Worm (Caenorhabditis elegans) whole organism, L4 larva: Measurements from ENCODE around the gene sftb-2.

Source experiments
- D1046.2 ChIP-seq: fragments of 200-800 bp; sonication (Bioruptor generic); IDR thresholded peaks from 2 replicates; pipeline ENCODE4 v1.3.6; 2022; ENCODE audit warnings: missing genetic modification characterization, missing compliant biosample characterization
- T20F7.1 ChIP-seq: fragments of 200-800 bp; sonication (Bioruptor generic); optimal IDR thresholded peaks from 2 replicates; lab custom pipeline; 2018; ENCODE audit warnings: mild to moderate bottlenecking, missing genetic modification characterization, missing compliant biosample characterization
- T26A8.4 ChIP-seq: fragments of 200-800 bp; sonication (Bioruptor generic); IDR thresholded peaks from 2 replicates; pipeline ENCODE4 v1.3.6; 2022; ENCODE audit warnings: missing genetic modification characterization, missing compliant biosample characterization
- Y48G9A.11 ChIP-seq: fragments of 200-800 bp; sonication (Bioruptor generic); IDR thresholded peaks from 2 replicates; pipeline ENCODE4 v1.3.6; 2022; ENCODE audit warnings: missing genetic modification reagents, missing genetic modification characterization, missing compliant biosample characterization
- ZK337.2 ChIP-seq: fragments of 200-800 bp; sonication (Bioruptor generic); IDR thresholded peaks from 2 replicates; pipeline ENCODE4 v1.3.6; 2022; ENCODE audit warnings: missing genetic modification reagents, missing genetic modification characterization, missing compliant biosample characterization
- aha-1 ChIP-seq: fragments of 150-350 bp; peaks from one replicate; lab custom pipeline; 2014; ENCODE audit warnings: missing biosample characterization, missing genetic modification characterization
- aly-2 ChIP-seq: sonication (generic microtip); optimal IDR thresholded peaks from 2 replicates; lab custom pipeline; 2018; ENCODE audit warnings: missing biosample characterization, missing genetic modification characterization
- attf-4 ChIP-seq: sonication (generic microtip); optimal IDR thresholded peaks from 3 replicates; lab custom pipeline; 2017; ENCODE audit warnings: missing biosample characterization, missing genetic modification characterization
- ceh-32 ChIP-seq: sonication (generic microtip); optimal IDR thresholded peaks from 2 replicates; lab custom pipeline; 2016; ENCODE audit warnings: mild to moderate bottlenecking, missing genetic modification characterization, missing compliant biosample characterization; ENCODE audit not compliant: poor library complexity
- cey-2 ChIP-seq: sonication (generic microtip); optimal IDR thresholded peaks from 3 replicates; lab custom pipeline; 2017; ENCODE audit warnings: missing genetic modification characterization, mild to moderate bottlenecking, missing compliant biosample characterization, antibody characterized with exemption, borderline replicate concordance; ENCODE audit not compliant: insufficient read depth
- daf-12 ChIP-seq: fragments of 150-350 bp; optimal IDR thresholded peaks from 2 replicates; lab custom pipeline; 2014; ENCODE audit warnings: missing biosample characterization, missing genetic modification reagents, missing genetic modification characterization
- daf-16 ChIP-seq, 3 experiments: sonication (generic microtip); optimal IDR thresholded peaks; 2 replicates each; lab custom pipeline; 2016 to 2017; ENCODE audit warnings: missing genetic modification characterization in 3 of 3, missing genetic modification reagents in 3 of 3, mild to moderate bottlenecking in 2 of 3, missing compliant biosample characterization in 2 of 3, missing biosample characterization in 1 of 3, moderate library complexity in 1 of 3
- dpl-1 ChIP-seq: fragments of 150-350 bp; optimal IDR thresholded peaks from 2 replicates; lab custom pipeline; 2014; ENCODE audit warnings: missing biosample characterization, missing genetic modification reagents, missing genetic modification characterization
- egl-27 ChIP-seq: sonication (generic microtip); optimal IDR thresholded peaks from 3 replicates; lab custom pipeline; 2017; ENCODE audit warnings: missing biosample characterization, missing genetic modification reagents, missing genetic modification characterization
- egl-43 ChIP-seq: fragments of 200-800 bp; sonication (Bioruptor generic); IDR thresholded peaks from 2 replicates; pipeline ENCODE4 v1.3.6; 2022; ENCODE audit warnings: missing genetic modification reagents, missing genetic modification characterization, missing compliant biosample characterization
- gei-8 ChIP-seq: fragments of 200-800 bp; sonication (Bioruptor generic); optimal IDR thresholded peaks from 2 replicates; lab custom pipeline; 2018; ENCODE audit warnings: mild to moderate bottlenecking, missing genetic modification characterization, missing compliant biosample characterization
- hif-1 ChIP-seq, 2 experiments: sonication (generic microtip); optimal IDR thresholded peaks; 2 replicates each; lab custom pipeline; 2016 to 2017; ENCODE audit warnings: missing compliant biosample characterization in 2 of 2, missing genetic modification characterization in 2 of 2, missing genetic modification reagents in 2 of 2, missing genotype in 2 of 2, mild to moderate bottlenecking in 1 of 2
- jun-1 ChIP-seq: fragments of 150-350 bp; optimal IDR thresholded peaks from 2 replicates; lab custom pipeline; 2014; ENCODE audit warnings: missing biosample characterization, missing genetic modification reagents, missing genetic modification characterization
- lim-7 ChIP-seq: fragments of 200-800 bp; sonication (Bioruptor generic); IDR thresholded peaks from 2 replicates; pipeline ENCODE4 v1.3.6; 2022; ENCODE audit warnings: missing genetic modification characterization, missing compliant biosample characterization
- lin-15B ChIP-seq: fragments of 150-350 bp; sonication (generic microtip); optimal IDR thresholded peaks from 3 replicates; lab custom pipeline; 2014; ENCODE audit warnings: missing biosample characterization, missing genetic modification characterization
- lir-3 ChIP-seq: sonication (generic microtip); optimal IDR thresholded peaks from 2 replicates; lab custom pipeline; 2016; ENCODE audit warnings: mild to moderate bottlenecking, missing genetic modification characterization, missing compliant biosample characterization
- madf-9 ChIP-seq: fragments of 200-800 bp; sonication (Bioruptor generic); conservative IDR thresholded peaks from 2 replicates; pipeline ENCODE4 v1.3.6; 2022; ENCODE audit warnings: missing genetic modification reagents, missing genetic modification characterization, missing compliant biosample characterization
- mdl-1 ChIP-seq, 2 experiments: fragments of 150-350 bp in 1 of 2; sonication (generic microtip) in 1 of 2; optimal IDR thresholded peaks; 2 replicates each; lab custom pipeline; 2014 to 2017; ENCODE audit warnings: missing biosample characterization in 2 of 2, missing genetic modification characterization in 2 of 2
- mep-1 ChIP-seq: fragments of 150-350 bp; sonication (generic microtip); optimal IDR thresholded peaks from 3 replicates; lab custom pipeline; 2014; ENCODE audit warnings: missing biosample characterization, missing genetic modification characterization
- mxl-2 ChIP-seq: fragments of 200-800 bp; sonication (Bioruptor generic); conservative IDR thresholded peaks from 2 replicates; pipeline ENCODE4 v1.3.6; 2022; ENCODE audit warnings: missing genetic modification reagents, missing genetic modification characterization, missing compliant biosample characterization
- mxl-3 ChIP-seq: fragments of 200-800 bp; sonication (Bioruptor generic); optimal IDR thresholded peaks from 2 replicates; lab custom pipeline; 2018; ENCODE audit warnings: mild to moderate bottlenecking, missing genetic modification characterization, missing compliant biosample characterization
- nhr-102 ChIP-seq: sonication (generic microtip); optimal IDR thresholded peaks from 2 replicates; lab custom pipeline; 2016; ENCODE audit warnings: mild to moderate bottlenecking, missing genetic modification characterization, moderate library complexity, missing compliant biosample characterization
- nhr-111 ChIP-seq: fragments of 200-800 bp; sonication (Bioruptor generic); optimal IDR thresholded peaks from 2 replicates; lab custom pipeline; 2018; ENCODE audit warnings: mild to moderate bottlenecking, missing genetic modification characterization, missing compliant biosample characterization
- nhr-41 ChIP-seq: fragments of 200-800 bp; sonication (Bioruptor generic); IDR thresholded peaks from 2 replicates; pipeline ENCODE4 v1.3.6; 2022; ENCODE audit warnings: missing genetic modification reagents, missing genetic modification characterization, missing compliant biosample characterization
- nhr-42 ChIP-seq: fragments of 200-800 bp; sonication (Bioruptor generic); IDR thresholded peaks from 2 replicates; pipeline ENCODE4 v1.3.6; 2022; ENCODE audit warnings: missing genetic modification characterization, missing compliant biosample characterization
- nhr-48 ChIP-seq: sonication (generic microtip); optimal IDR thresholded peaks from 2 replicates; lab custom pipeline; 2016; ENCODE audit warnings: mild to moderate bottlenecking, missing genetic modification characterization, missing compliant biosample characterization
- nhr-77 ChIP-seq: fragments of 150-350 bp; optimal IDR thresholded peaks from 2 replicates; lab custom pipeline; 2014; ENCODE audit warnings: missing biosample characterization, missing genetic modification characterization
- pha-4 ChIP-seq, 2 experiments: fragments of 150-350 bp in 1 of 2; fragments of 200-800 bp in 1 of 2; sonication (Bioruptor generic) in 1 of 2; IDR thresholded peaks in 1 of 2; optimal IDR thresholded peaks in 1 of 2; 2 replicates each; pipeline versions ENCODE4 v1.3.6 to Lab custom; 2014 to 2022; ENCODE audit warnings: missing genetic modification characterization in 2 of 2, missing genetic modification reagents in 2 of 2, missing biosample characterization in 1 of 2, missing compliant biosample characterization in 1 of 2
- rbr-2 ChIP-seq: sonication (generic microtip); optimal IDR thresholded peaks from 2 replicates; lab custom pipeline; 2016; ENCODE audit warnings: missing genotype, missing genetic modification characterization, missing compliant biosample characterization
- saeg-2 ChIP-seq: fragments of 200-800 bp; sonication (Bioruptor generic); IDR thresholded peaks from 2 replicates; pipeline ENCODE4 v1.3.6; 2022; ENCODE audit warnings: missing genetic modification reagents, missing genetic modification characterization, missing compliant biosample characterization
- set-16 ChIP-seq: fragments of 200-800 bp; sonication (Bioruptor generic); IDR thresholded peaks from 2 replicates; pipeline ENCODE4 v1.3.6; 2022; ENCODE audit warnings: missing genetic modification reagents, missing genetic modification characterization, missing compliant biosample characterization
- spr-3 ChIP-seq: fragments of 200-800 bp; sonication (Bioruptor generic); optimal IDR thresholded peaks from 2 replicates; lab custom pipeline; 2018; ENCODE audit warnings: mild to moderate bottlenecking, missing genetic modification characterization, missing compliant biosample characterization
- unc-62 ChIP-seq, 3 experiments: fragments of 150-350 bp in 1 of 3; sonication (generic microtip); optimal IDR thresholded peaks in 2 of 3; peaks in 1 of 3; 1 replicate in 1 of 3; 2 replicates in 2 of 3; lab custom pipeline; 2014 to 2017; ENCODE audit warnings: missing biosample characterization in 3 of 3, missing genetic modification characterization in 3 of 3, missing genetic modification reagents in 3 of 3, missing genotype in 1 of 3
- vab-7 ChIP-seq: fragments of 200-800 bp; sonication (Bioruptor generic); IDR thresholded peaks from 2 replicates; pipeline ENCODE4 v1.3.6; 2022; ENCODE audit warnings: missing genetic modification reagents, missing genetic modification characterization, missing compliant biosample characterization
- zfp-2 ChIP-seq: sonication (generic microtip); optimal IDR thresholded peaks from 2 replicates; lab custom pipeline; 2016; ENCODE audit warnings: mild to moderate bottlenecking, missing genetic modification characterization, missing compliant biosample characterization
- zip-11 ChIP-seq: fragments of 200-800 bp; sonication (Bioruptor generic); IDR thresholded peaks from 2 replicates; pipeline ENCODE4 v1.3.6; 2022; ENCODE audit warnings: missing genetic modification characterization, missing compliant biosample characterization
- ztf-11 ChIP-seq: fragments of 150-350 bp; optimal IDR thresholded peaks from 2 replicates; lab custom pipeline; 2014; ENCODE audit warnings: missing biosample characterization, missing genetic modification characterization

Gene sftb-2

DNA sequence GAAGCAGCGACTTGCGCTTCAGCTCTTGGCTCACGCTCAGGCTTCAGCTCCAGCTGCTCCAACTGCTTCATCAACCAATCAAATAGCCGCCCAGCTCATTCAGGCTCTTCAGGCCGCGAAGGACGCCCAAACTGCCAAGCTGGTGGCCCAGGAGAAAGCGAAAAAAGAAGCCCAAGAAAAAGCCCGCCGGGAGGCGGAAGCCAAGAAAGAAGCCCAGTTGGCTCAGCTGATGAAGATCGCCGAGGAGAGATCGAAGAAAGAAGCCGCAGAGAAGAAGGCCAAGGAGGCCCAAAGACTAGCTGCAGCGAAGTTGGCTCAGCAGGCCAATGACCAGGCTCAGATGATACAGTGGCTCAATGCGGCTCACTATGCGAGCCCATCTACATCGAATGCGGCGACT is 11.8 kb upstream of the sftb-2 start:
- no peak for TF ChIP-seq mep-1
- TF ChIP-seq unc-62 (GFP tag; optimal IDR thresholded peaks at IDR 0.05 in 1 of 2; lab: Kevin White, UChicago): peak in 1 of 2 experiments; percentile 45
- TF ChIP-seq unc-62 (tag; optimal IDR thresholded peaks at IDR 0.05; lab: Kevin White, UChicago): no peak
- no peak for TF ChIP-seq lin-15B (tag; lab: Kevin White, UChicago)
- TF ChIP-seq dpl-1 (GFP tag; lab: Kevin White, UChicago): no peak
- TF ChIP-seq nhr-102: no peak
- TF ChIP-seq set-16 (GFP tag; lab: Robert Waterston, UW): peak; percentile 86
- 0 out of 2 replicates have a peak, but pooled peaks have one; percentile 30 for TF ChIP-seq lim-7 (GFP tag; lab: Robert Waterston, UW)
- no peak for TF ChIP-seq hif-1 (tag; optimal IDR thresholded peaks at IDR 0.05; lab: Kevin White, UChicago)
- TF ChIP-seq aha-1 (tag; lab: Kevin White, UChicago): peak; percentile 65
- TF ChIP-seq, all 104 proteins: peak for 4

DNA sequence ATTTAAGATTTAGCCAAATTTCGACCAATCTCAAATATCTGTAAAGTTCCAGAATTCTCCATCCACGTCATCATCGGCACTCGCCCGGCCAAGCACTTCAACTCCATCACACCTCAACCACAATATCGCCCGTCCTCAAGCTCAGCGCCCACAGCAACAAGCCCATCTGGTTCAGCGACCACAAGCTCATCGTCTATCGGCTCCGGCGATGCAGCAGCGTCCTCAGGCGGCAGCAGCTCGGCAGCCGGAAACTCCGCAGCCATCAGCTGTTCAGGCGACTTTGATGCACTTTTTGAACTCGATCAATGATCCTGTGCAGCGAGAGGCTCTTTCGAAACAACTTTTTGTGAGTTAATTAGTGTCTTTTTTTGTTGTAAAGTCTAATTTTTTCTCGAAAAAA is 10.7 kb upstream of the sftb-2 start:
- TF ChIP-seq set-16 (GFP tag; lab: Robert Waterston, UW) (peak; percentile 94), Y48G9A.11 (GFP tag; lab: Robert Waterston, UW) (peak; percentile 39; the same call in 1 of the 2 replicates), nhr-41 (GFP tag; lab: Robert Waterston, UW) (0 out of 2 replicates have a peak, but pooled peaks have one; percentile 15), egl-43 (GFP tag; lab: Robert Waterston, UW) (peak; percentile 74), nhr-111 (GFP tag; lab: Kevin White, UChicago) (peak; percentile 20), vab-7 (no peak), saeg-2 (0 out of 2 replicates have a peak, but pooled peaks have one; percentile 37), D1046.2 (GFP tag; lab: Robert Waterston, UW) (0 out of 2 replicates have a peak, but pooled peaks have one; percentile 46), ZK337.2 (GFP tag; lab: Robert Waterston, UW) (no peak), cey-2 (tag; lab: Kevin White, UChicago) (no peak), T26A8.4 (GFP tag; lab: Robert Waterston, UW) (peak; percentile 58), gei-8 (peak; percentile 64)

DNA sequence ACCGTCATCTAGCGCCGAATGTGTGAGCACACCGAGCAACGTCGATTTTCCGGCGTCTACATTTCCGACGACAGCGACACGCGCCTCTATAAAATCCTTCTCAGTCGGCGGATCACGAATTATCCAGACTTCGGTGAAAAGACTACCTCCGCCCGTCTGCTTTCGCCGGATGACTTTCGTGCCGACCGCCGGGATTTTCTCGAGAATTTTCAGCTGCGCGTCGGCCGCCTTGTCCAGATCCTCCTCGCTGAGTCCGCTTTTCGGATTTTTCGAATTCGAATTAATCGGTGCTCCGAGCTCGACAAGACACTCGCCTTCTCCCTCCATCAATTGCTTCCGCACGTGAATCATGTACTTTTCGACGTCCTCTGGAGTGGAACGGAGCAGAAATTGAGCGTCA is 5.8 kb upstream of the sftb-2 start:
- no peak for TF ChIP-seq rbr-2 (tag; lab: Kevin White, UChicago)
- TF ChIP-seq set-16 (GFP tag; lab: Robert Waterston, UW): peak; percentile 81
- TF ChIP-seq egl-43 (GFP tag; lab: Robert Waterston, UW): 0 out of 2 replicates have a peak, but pooled peaks have one; percentile 7

DNA sequence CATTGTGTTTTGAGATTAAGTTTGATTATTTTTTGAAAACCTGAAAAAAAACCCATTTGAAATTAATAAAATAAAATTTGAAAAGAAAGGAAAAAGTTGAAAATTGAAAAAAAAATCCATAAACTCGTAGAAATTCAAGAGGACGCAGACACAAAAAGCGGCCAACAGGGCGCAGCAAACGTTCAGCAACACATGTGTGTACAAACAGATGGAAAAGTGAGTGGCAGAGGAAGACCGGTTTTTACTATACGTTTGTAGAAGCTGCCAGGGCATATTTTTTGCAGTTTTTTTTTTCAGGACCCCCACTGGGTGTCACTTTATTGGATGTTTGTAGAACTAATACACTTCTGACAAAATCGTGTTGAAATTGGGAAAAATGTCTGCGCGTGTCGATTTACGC is 5.3 kb upstream of the sftb-2 start, which contains the start of gene cgp-1:
cgp-1 (minus strand) TSS at position 40 of the 400 bp plus-strand sequence.
- no peak for TF ChIP-seq nhr-42 (GFP tag; lab: Robert Waterston, UW)
- TF ChIP-seq nhr-41 (GFP tag; lab: Robert Waterston, UW): no peak
- no peak for TF ChIP-seq zip-11
- TF ChIP-seq gei-8: no peak
- no peak for TF ChIP-seq attf-4 (tag; lab: Kevin White, UChicago)
- TF ChIP-seq nhr-111 (GFP tag; lab: Kevin White, UChicago): no peak
- no peak for TF ChIP-seq rbr-2 (tag; lab: Kevin White, UChicago)
- no peak for TF ChIP-seq aha-1 (tag; lab: Kevin White, UChicago)
- TF ChIP-seq mdl-1 (tag; optimal IDR thresholded peaks at IDR 0.05; lab: Kevin White, UChicago): peak in 1 of 2 experiments; percentile 38
- no peak for TF ChIP-seq T20F7.1 (GFP tag; lab: Kevin White, UChicago)
- peak; percentile 26 for TF ChIP-seq dpl-1 (GFP tag; lab: Kevin White, UChicago)
- no peak for TF ChIP-seq lir-3 (tag; lab: Kevin White, UChicago)
- no peak for TF ChIP-seq mxl-2 (GFP tag; lab: Robert Waterston, UW)
- TF ChIP-seq daf-12 (tag; lab: Kevin White, UChicago): no peak
- TF ChIP-seq aly-2 (tag; lab: Kevin White, UChicago): no peak
- no peak for TF ChIP-seq ztf-11 (tag; lab: Kevin White, UChicago)
- TF ChIP-seq zfp-2 (tag; lab: Kevin White, UChicago): no peak
- no peak for TF ChIP-seq egl-27
- no peak for TF ChIP-seq madf-9
- TF ChIP-seq lim-7 (GFP tag; lab: Robert Waterston, UW): no peak
- no peak for TF ChIP-seq T26A8.4 (GFP tag; lab: Robert Waterston, UW)
- TF ChIP-seq mxl-3: peak; percentile 62
- no peak for TF ChIP-seq nhr-77 (tag; lab: Kevin White, UChicago)
- TF ChIP-seq jun-1: no peak
- no peak; the same call in 1 of the 2 replicates for TF ChIP-seq pha-4 (GFP tag; IDR thresholded peaks at IDR 0.05; lab: Robert Waterston, UW)
- peak; percentile 17 for TF ChIP-seq pha-4 (tag; optimal IDR thresholded peaks at IDR 0.05; lab: Kevin White, UChicago)
- no peak for TF ChIP-seq daf-16 (GFP tag; optimal IDR thresholded peaks at IDR 0.05; lab: Kevin White, UChicago)
- TF ChIP-seq daf-16 (tag; optimal IDR thresholded peaks at IDR 0.05; lab: Kevin White, UChicago): peak; percentile 45
- no peak for TF ChIP-seq nhr-48 (tag; lab: Kevin White, UChicago)
- TF ChIP-seq spr-3 (GFP tag; lab: Kevin White, UChicago): no peak
- TF ChIP-seq ceh-32 (tag; lab: Kevin White, UChicago): no peak
